Worm (Caenorhabditis elegans) whole organism, early embryonic: Measurements from ENCODE around the gene nspb-8.

ENCODE experiments used
- ama-1 ChIP-seq: fragments of 150-350 bp; optimal IDR thresholded peaks from 2 replicates; lab custom pipeline; 2014
- hmbx-1 ChIP-seq: sonication (generic microtip); optimal IDR thresholded peaks from 2 replicates; lab custom pipeline; 2016; ENCODE audit warnings: mild to moderate bottlenecking, missing genetic modification characterization, missing compliant biosample characterization
- hmg-4 ChIP-seq: fragments of 200-800 bp; sonication (Bioruptor generic); optimal IDR thresholded peaks from 2 replicates; lab custom pipeline; 2018; ENCODE audit warnings: mild to moderate bottlenecking, missing genetic modification characterization, missing compliant biosample characterization
- pes-1 ChIP-seq: fragments of 200-800 bp; sonication (Bioruptor generic); IDR thresholded peaks from 2 replicates; pipeline ENCODE4 v1.3.6; 2022; ENCODE audit warnings: missing genetic modification reagents, missing genetic modification characterization, missing compliant biosample characterization
- scrt-1 ChIP-seq: fragments of 200-800 bp; sonication (Bioruptor generic); IDR thresholded peaks from 2 replicates; pipeline ENCODE4 v1.3.6; 2022; ENCODE audit warnings: missing genetic modification characterization, missing compliant biosample characterization
- tra-4 ChIP-seq: sonication (generic microtip); optimal IDR thresholded peaks from 2 replicates; lab custom pipeline; 2017; ENCODE audit warnings: missing genetic modification characterization, missing compliant biosample characterization

DNA sequence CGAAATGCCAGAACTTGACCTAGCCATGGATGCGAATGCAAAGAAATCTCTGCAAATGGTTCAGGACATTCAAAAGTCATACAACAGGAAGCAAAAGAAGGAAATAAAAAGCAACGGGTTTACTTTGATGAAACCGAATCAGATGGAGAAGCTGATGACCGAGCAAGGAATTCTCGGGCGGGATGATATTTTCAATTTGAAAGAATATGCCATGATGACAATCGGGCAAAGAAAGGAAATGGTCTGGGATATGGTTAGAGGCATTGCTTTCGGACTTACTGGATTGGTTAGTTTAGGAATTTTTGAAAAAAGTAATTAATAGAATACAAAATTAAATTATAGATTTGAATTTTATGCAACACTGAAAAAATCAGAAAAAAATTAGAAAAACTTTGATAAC, 40.3 kb upstream of the nspb-8 start:
- TF ChIP-seq hmbx-1 (no peak), ama-1 (no peak), pes-1 (GFP tag; lab: Robert Waterston, UW) (no peak), tra-4 (no peak), scrt-1 (GFP tag; lab: Robert Waterston, UW) (no peak), hmg-4 (no peak)
